Fruit fly (Drosophila melanogaster) whole organism, prepupa: ENCODE measurements around the gene HINT1.

ENCODE experiments used
- Blimp-1 ChIP-seq: fragments of 200-800 bp; sonication (Bioruptor generic); optimal IDR thresholded peaks from 3 replicates; lab custom pipeline; 2017; ENCODE audit warnings: missing biosample characterization, missing genetic modification characterization, mild to moderate bottlenecking, moderate library complexity, missing genetic modification reagents
- CG10669 ChIP-seq: fragments of 200-800 bp; sonication (Bioruptor generic); optimal IDR thresholded peaks from 3 replicates; lab custom pipeline; 2018; ENCODE audit warnings: missing biosample characterization, mild to moderate bottlenecking, missing genetic modification characterization, moderate library complexity
- CG11294 ChIP-seq: fragments of 200-800 bp; sonication (Bioruptor generic); IDR thresholded peaks from 2 replicates; pipeline ENCODE4 v1.3.6; 2022; ENCODE audit warnings: missing biosample characterization, missing genetic modification characterization
- CG11762 ChIP-seq: fragments of 200-800 bp; sonication (Bioruptor generic); optimal IDR thresholded peaks from 3 replicates; lab custom pipeline; 2016; ENCODE audit warnings: missing biosample characterization, missing genetic modification characterization; ENCODE audit not compliant: insufficient read depth
- CG15336 ChIP-seq: fragments of 200-800 bp; sonication (Bioruptor generic); IDR thresholded peaks from 2 replicates; pipeline ENCODE4 v1.3.6; 2022; ENCODE audit warnings: missing biosample characterization, missing genetic modification characterization
- CG1621 ChIP-seq: fragments of 200-800 bp; sonication (Bioruptor generic); optimal IDR thresholded peaks from 3 replicates; lab custom pipeline; 2018; ENCODE audit warnings: missing biosample characterization, mild to moderate bottlenecking, missing genetic modification characterization
- CG3032 ChIP-seq: fragments of 200-800 bp; optimal IDR thresholded peaks from 2 replicates; lab custom pipeline; 2019; ENCODE audit warnings: missing biosample characterization, mild to moderate bottlenecking, missing genetic modification characterization, moderate library complexity
- CG31627 ChIP-seq: fragments of 200-800 bp; sonication (Bioruptor generic); optimal IDR thresholded peaks from 3 replicates; lab custom pipeline; 2016; ENCODE audit warnings: missing biosample characterization, missing genetic modification characterization
- CG4318 ChIP-seq: fragments of 200-800 bp; sonication (Bioruptor generic); optimal IDR thresholded peaks from 3 replicates; lab custom pipeline; 2017; ENCODE audit warnings: missing biosample characterization, mild to moderate bottlenecking, missing genetic modification characterization
- CG6163 ChIP-seq: fragments of 200-800 bp; sonication (Bioruptor generic); IDR thresholded peaks from 3 replicates; pipeline ENCODE4 v1.3.6; 2022; ENCODE audit warnings: missing biosample characterization, missing genetic modification characterization
- CG6276 ChIP-seq: fragments of 200-800 bp; sonication (Bioruptor generic); optimal IDR thresholded peaks from 2 replicates; lab custom pipeline; 2017; ENCODE audit warnings: missing biosample characterization, mild to moderate bottlenecking, missing genetic modification characterization
- CG6792 ChIP-seq: fragments of 200-800 bp; sonication (Bioruptor generic); optimal IDR thresholded peaks from 3 replicates; lab custom pipeline; 2016; ENCODE audit warnings: missing biosample characterization, missing genetic modification characterization
- CG6808 ChIP-seq: fragments of 200-800 bp; sonication (Bioruptor generic); optimal IDR thresholded peaks from 3 replicates; lab custom pipeline; 2017; ENCODE audit warnings: missing biosample characterization, missing genetic modification characterization, mild to moderate bottlenecking, moderate library complexity, missing genetic modification reagents
- CG7368 ChIP-seq: fragments of 200-800 bp; sonication (Bioruptor generic); optimal IDR thresholded peaks from 3 replicates; lab custom pipeline; 2016; ENCODE audit warnings: missing biosample characterization, missing genetic modification characterization
- CG8119 ChIP-seq: fragments of 200-800 bp; sonication (Bioruptor generic); IDR thresholded peaks from 3 replicates; pipeline ENCODE4 v1.3.6; 2022; ENCODE audit warnings: missing biosample characterization, missing genetic modification characterization
- CG8319 ChIP-seq: fragments of 200-800 bp; sonication (Bioruptor generic); optimal IDR thresholded peaks from 3 replicates; lab custom pipeline; 2016; ENCODE audit warnings: missing biosample characterization, missing genetic modification characterization
- CG8632 ChIP-seq: fragments of 200-800 bp; sonication (Bioruptor generic); optimal IDR thresholded peaks from 3 replicates; lab custom pipeline; 2016; ENCODE audit warnings: missing biosample characterization, missing genetic modification characterization
- Eip75B ChIP-seq: fragments of 200-800 bp; sonication (Bioruptor generic); optimal IDR thresholded peaks from 3 replicates; lab custom pipeline; 2016; ENCODE audit warnings: missing biosample characterization, missing genetic modification characterization
- Eip78C ChIP-seq: fragments of 200-800 bp; sonication (Bioruptor generic); peaks from one replicate; lab custom pipeline; 2016; ENCODE audit warnings: missing biosample characterization, missing genetic modification characterization
- Eip93F ChIP-seq: fragments of 200-800 bp; sonication (Bioruptor generic); optimal IDR thresholded peaks from 2 replicates; lab custom pipeline; 2016; ENCODE audit warnings: missing biosample characterization, mild to moderate bottlenecking, missing genetic modification characterization
- Ets21C ChIP-seq: fragments of 200-800 bp; sonication (Bioruptor generic); optimal IDR thresholded peaks from 3 replicates; lab custom pipeline; 2016; ENCODE audit warnings: missing biosample characterization, missing genetic modification characterization
- Gug ChIP-seq: fragments of 200-800 bp; sonication (Bioruptor generic); IDR thresholded peaks from 2 replicates; pipeline ENCODE4 v1.3.6; 2022; ENCODE audit warnings: missing biosample characterization, missing genetic modification characterization
- Hr38 ChIP-seq: sonication (Bioruptor generic); optimal IDR thresholded peaks from 2 replicates; lab custom pipeline; 2016; ENCODE audit warnings: missing biosample characterization, missing genetic modification characterization
- Hr39 ChIP-seq: fragments of 200-800 bp; sonication (Bioruptor generic); optimal IDR thresholded peaks from 2 replicates; lab custom pipeline; 2016; ENCODE audit warnings: missing biosample characterization, missing genetic modification characterization
- Hr4 ChIP-seq: fragments of 200-800 bp; sonication (Bioruptor generic); optimal IDR thresholded peaks from 3 replicates; lab custom pipeline; 2016; ENCODE audit warnings: missing biosample characterization, missing genetic modification characterization
- Lpt ChIP-seq: fragments of 200-800 bp; sonication (Bioruptor generic); optimal IDR thresholded peaks from 3 replicates; lab custom pipeline; 2016; ENCODE audit warnings: missing biosample characterization, missing genetic modification characterization
- Met ChIP-seq: fragments of 200-800 bp; sonication (Bioruptor generic); optimal IDR thresholded peaks from 3 replicates; lab custom pipeline; 2016; ENCODE audit warnings: missing biosample characterization, missing genetic modification characterization
- Smox ChIP-seq: fragments of 200-800 bp; sonication (Bioruptor generic); optimal IDR thresholded peaks from 3 replicates; lab custom pipeline; 2016; ENCODE audit warnings: missing biosample characterization, missing genetic modification characterization
- Sox102F ChIP-seq: fragments of 200-800 bp; sonication (Bioruptor generic); optimal IDR thresholded peaks from 2 replicates; lab custom pipeline; 2016; ENCODE audit warnings: missing biosample characterization, mild to moderate bottlenecking, missing genetic modification characterization
- Sox14 ChIP-seq: fragments of 200-800 bp; sonication (Bioruptor generic); optimal IDR thresholded peaks from 3 replicates; lab custom pipeline; 2016; ENCODE audit warnings: missing biosample characterization, missing genetic modification characterization
- Sox15 ChIP-seq: fragments of 200-800 bp; sonication (Bioruptor generic); optimal IDR thresholded peaks from 3 replicates; lab custom pipeline; 2016; ENCODE audit warnings: missing biosample characterization, missing genetic modification characterization
- achi ChIP-seq: fragments of 200-800 bp; sonication (Bioruptor generic); optimal IDR thresholded peaks from 3 replicates; lab custom pipeline; 2016; ENCODE audit warnings: missing biosample characterization, missing genetic modification characterization
- acj6 ChIP-seq: fragments of 200-800 bp; sonication (Bioruptor generic); optimal IDR thresholded peaks from 3 replicates; lab custom pipeline; 2016; ENCODE audit warnings: missing biosample characterization, missing genetic modification characterization
- dsx ChIP-seq: fragments of 200-800 bp; optimal IDR thresholded peaks from 3 replicates; lab custom pipeline; 2019; ENCODE audit warnings: missing biosample characterization, mild to moderate bottlenecking, missing genetic modification characterization, moderate library complexity; ENCODE audit not compliant: poor library complexity, severe bottlenecking
- eg ChIP-seq: fragments of 200-800 bp; sonication (Bioruptor generic); IDR thresholded peaks from 3 replicates; pipeline ENCODE4 v1.3.6; 2022; ENCODE audit warnings: missing biosample characterization, missing genetic modification characterization
- esn ChIP-seq: fragments of 200-800 bp; sonication (Bioruptor generic); optimal IDR thresholded peaks from 2 replicates; lab custom pipeline; 2016; ENCODE audit warnings: missing biosample characterization, mild to moderate bottlenecking, missing genetic modification characterization, moderate library complexity
- fd59A ChIP-seq: fragments of 200-800 bp; sonication (Bioruptor generic); optimal IDR thresholded peaks from 2 replicates; lab custom pipeline; 2017; ENCODE audit warnings: missing biosample characterization, mild to moderate bottlenecking, missing genetic modification characterization, missing genetic modification reagents
- fd85E ChIP-seq: fragments of 200-800 bp; sonication (Bioruptor generic); optimal IDR thresholded peaks from 3 replicates; lab custom pipeline; 2016; ENCODE audit warnings: missing biosample characterization, missing genetic modification characterization
- fkh ChIP-seq: fragments of 200-800 bp; sonication (Bioruptor generic); optimal IDR thresholded peaks from 3 replicates; lab custom pipeline; 2017; ENCODE audit warnings: missing biosample characterization, mild to moderate bottlenecking, missing genetic modification characterization, moderate library complexity
- lz ChIP-seq: fragments of 200-800 bp; sonication (Bioruptor generic); optimal IDR thresholded peaks from 3 replicates; lab custom pipeline; 2016; ENCODE audit warnings: missing biosample characterization, missing genetic modification characterization
- net ChIP-seq: fragments of 200-800 bp; sonication (Bioruptor generic); optimal IDR thresholded peaks from 3 replicates; lab custom pipeline; 2016; ENCODE audit warnings: missing biosample characterization, missing genetic modification characterization
- pdm3 ChIP-seq: fragments of 200-800 bp; sonication (Bioruptor generic); optimal IDR thresholded peaks from 3 replicates; lab custom pipeline; 2016; ENCODE audit warnings: missing biosample characterization, missing genetic modification characterization
- salr ChIP-seq, 2 experiments: fragments of 200-800 bp; sonication (Bioruptor generic); optimal IDR thresholded peaks; 3 replicates each; lab custom pipeline; 2016 to 2018; ENCODE audit warnings: missing biosample characterization in 2 of 2, missing genetic modification characterization in 2 of 2, mild to moderate bottlenecking in 1 of 2
- spab ChIP-seq: fragments of 200-800 bp; sonication (Bioruptor generic); optimal IDR thresholded peaks from 2 replicates; lab custom pipeline; 2017; ENCODE audit warnings: missing biosample characterization, mild to moderate bottlenecking, missing genetic modification characterization, missing genetic modification reagents
- ss ChIP-seq, 2 experiments: fragments of 200-800 bp; sonication (Bioruptor generic); optimal IDR thresholded peaks; 2 replicates in 1 of 2; 3 replicates in 1 of 2; lab custom pipeline; 2017 to 2018; ENCODE audit warnings: mild to moderate bottlenecking in 2 of 2, missing biosample characterization in 2 of 2, missing genetic modification characterization in 2 of 2, moderate library complexity in 1 of 2
- svp ChIP-seq: fragments of 200-800 bp; sonication (Bioruptor generic); peaks from one replicate; lab custom pipeline; 2016; ENCODE audit warnings: missing biosample characterization, missing genetic modification characterization
- vri ChIP-seq: fragments of 200-800 bp; sonication (Bioruptor generic); optimal IDR thresholded peaks from 3 replicates; lab custom pipeline; 2016; ENCODE audit warnings: missing biosample characterization, mild to moderate bottlenecking, missing genetic modification characterization

HINT1 gene

dm6 chr2L:2804634-2805311, 34.8 kb downstream of the HINT1 start, which contains the start of gene daw (continued):
- TF ChIP-seq acj6 (GFP tag; lab: Kevin White, UChicago) (no peak), CG3032 (tag; lab: Kevin White, UChicago) (no peak), achi (peak; percentile 60), svp (peak; percentile 89), dsx (peak; percentile 37), CG31627 (no peak), Hr4 (GFP tag; lab: Kevin White, UChicago) (no peak), CG6276 (GFP tag; lab: Kevin White, UChicago) (peak; percentile 84), Sox15 (GFP tag; lab: Kevin White, UChicago) (no peak), CG10669 (GFP tag; lab: Kevin White, UChicago) (peak; percentile 58), esn (GFP tag; lab: Kevin White, UChicago) (peak; percentile 2), Hr38 (GFP tag; lab: Kevin White, UChicago) (no peak)
- TF ChIP-seq, all 60 proteins: peak for 39

dm6 chr2L:2806190-2806763, 36.3 kb downstream of the HINT1 start:
- TF ChIP-seq CG4318 (GFP tag; lab: Kevin White, UChicago) (no peak), CG6163 (GFP tag; lab: Robert Waterston, UW) (no peak), CG8319 (GFP tag; lab: Kevin White, UChicago) (peak; percentile 22), Ets21C (GFP tag; lab: Kevin White, UChicago) (no peak), Eip78C (GFP tag; lab: Kevin White, UChicago) (peak; percentile 69), CG6808 (GFP tag; lab: Kevin White, UChicago) (peak; percentile 82), CG11294 (GFP tag; lab: Robert Waterston, UW) (no peak), lz (no peak), pdm3 (no peak), fkh (GFP tag; lab: Kevin White, UChicago) (no peak), Lpt (GFP tag; lab: Kevin White, UChicago) (peak; percentile 35), CG8632 (GFP tag; lab: Kevin White, UChicago) (no peak), fd59A (no peak), Gug (no peak), salr (GFP tag; optimal IDR thresholded peaks at IDR 0.05; lab: Kevin White, UChicago) (no peak), ss (GFP tag; optimal IDR thresholded peaks at IDR 0.05; lab: Kevin White, UChicago) (peak; percentile 90 to 91), CG15336 (GFP tag; lab: Robert Waterston, UW) (no peak), eg (GFP tag; lab: Robert Waterston, UW) (no peak), CG1621 (tag; lab: Kevin White, UChicago) (peak; percentile 71), Eip93F (GFP tag; lab: Kevin White, UChicago) (no peak), fd85E (GFP tag; lab: Kevin White, UChicago) (no peak), Sox102F (no peak), CG3032 (tag; lab: Kevin White, UChicago) (no peak), Sox15 (GFP tag; lab: Kevin White, UChicago) (no peak), CG6792 (GFP tag; lab: Kevin White, UChicago) (no peak), Hr39 (GFP tag; lab: Kevin White, UChicago) (no peak), Sox14 (peak; percentile 21), Blimp-1 (GFP tag; lab: Kevin White, UChicago) (no peak), Hr4 (GFP tag; lab: Kevin White, UChicago) (no peak), vri (no peak), CG11762 (GFP tag; lab: Kevin White, UChicago) (no peak), CG8119 (no peak; the same call in 2 of the 3 replicates), CG10669 (GFP tag; lab: Kevin White, UChicago) (peak; percentile 43), CG31627 (no peak), acj6 (GFP tag; lab: Kevin White, UChicago) (peak; percentile 15), net (peak; percentile 72), Eip75B (GFP tag; lab: Kevin White, UChicago) (peak; percentile 19), CG6276 (GFP tag; lab: Kevin White, UChicago) (peak; percentile 64), Met (GFP tag; lab: Kevin White, UChicago) (no peak), svp (peak; percentile 88), Smox (GFP tag; lab: Kevin White, UChicago) (no peak), CG7368 (GFP tag; lab: Kevin White, UChicago) (peak; percentile 7), spab (GFP tag; lab: Kevin White, UChicago) (peak; percentile 68)
